Worm (Caenorhabditis elegans): ENCODE data around the gene H04D03.6.
A peak's percentile ranks its signal among the peaks of the same experiment; 100 is the strongest.

The H04D03.6 gene

ce11 chrIII:10421680-10422079 is 17.0 kb downstream of the H04D03.6 start:
- TF ChIP-seq nhr-27 (tag; optimal IDR thresholded peaks at IDR 0.05) (no peak), mcd-1 (GFP tag; IDR thresholded peaks at IDR 0.05) (0 out of 2 replicates have a peak, but pooled peaks have one; percentile 12), him-1 (tag; optimal IDR thresholded peaks at IDR 0.05) (peak; percentile 93), atf-7 (tag; optimal IDR thresholded peaks at IDR 0.05) (peak; percentile 24), F22D6.2 (tag; optimal IDR thresholded peaks at IDR 0.05) (no peak)

- peak; percentile 58; the same call in 1 of the 2 replicates for TF ChIP-seq nfyb-1 (GFP tag; IDR thresholded peaks at IDR 0.05)
- 0 out of 2 replicates have a peak, but pooled peaks have one; percentile 27 for TF ChIP-seq aptf-2 (GFP tag; conservative IDR thresholded peaks at IDR 0.05)
- peak in 1 of 3 experiments; percentile 42 for TF ChIP-seq lin-35 (GFP tag; optimal IDR thresholded peaks at IDR 0.05)
- TF ChIP-seq hrde-1 (tag; optimal IDR thresholded peaks at IDR 0.05; ENCODE audit: borderline replicate concordance) = no peak
- TF ChIP-seq B0336.3 (GFP tag; IDR thresholded peaks at IDR 0.05) = peak; percentile 51; the same call in 1 of the 2 replicates
- peak; percentile 25 for TF ChIP-seq ztf-18 (tag; optimal IDR thresholded peaks at IDR 0.05)
- TF ChIP-seq lin-54 (GFP tag; optimal IDR thresholded peaks at IDR 0.05) = peak; percentile 11
- peak; percentile 4 for TF ChIP-seq tbp1 (GFP tag; optimal IDR thresholded peaks at IDR 0.05)
- TF ChIP-seq ZK185.1 (tag; optimal IDR thresholded peaks at IDR 0.05; ENCODE audit: poor library complexity, severe bottlenecking) = peak; percentile 26
- TF ChIP-seq mcd-1 (GFP tag; IDR thresholded peaks at IDR 0.05) = peak; percentile 88
- TF ChIP-seq ceh-79 (tag; optimal IDR thresholded peaks at IDR 0.05) = no peak
- TF ChIP-seq F52B5.7 (tag; optimal IDR thresholded peaks at IDR 0.05) = peak; percentile 39
- peak; percentile 11 for TF ChIP-seq B0035.1 (tag; optimal IDR thresholded peaks at IDR 0.05)
- peak; percentile 7 for TF ChIP-seq madf-10 (tag; optimal IDR thresholded peaks at IDR 0.05)
- 0 out of 2 replicates have a peak, but pooled peaks have one; percentile 9 for TF ChIP-seq F33H1.4 (GFP tag; IDR thresholded peaks at IDR 0.05)
- no peak for TF ChIP-seq unc-130 (GFP tag; optimal IDR thresholded peaks at IDR 0.05)
- no peak for TF ChIP-seq ceh-58 (GFP tag; IDR thresholded peaks at IDR 0.05)
- peak; percentile 32; the same call in 1 of the 2 replicates for TF ChIP-seq pbrm-1 (GFP tag; IDR thresholded peaks at IDR 0.05)
- peak; percentile 48 for TF ChIP-seq athp-1 (tag; optimal IDR thresholded peaks at IDR 0.05)
- peak in 1 of 2 experiments; percentile 40 for TF ChIP-seq let-607 (tag; optimal IDR thresholded peaks at IDR 0.05)
- TF ChIP-seq Y53G8AR.9 (GFP tag; conservative IDR thresholded peaks at IDR 0.05) = 0 out of 2 replicates have a peak, but pooled peaks have one; percentile 23
- TF ChIP-seq cebp-1 (GFP tag; IDR thresholded peaks at IDR 0.05) = no peak
- peak; percentile 55 for TF ChIP-seq cebp-1 (tag; optimal IDR thresholded peaks at IDR 0.05)
- peak; percentile 19 for TF ChIP-seq nhr-90 (tag; optimal IDR thresholded peaks at IDR 0.05)
- TF ChIP-seq nhr-179 (tag; optimal IDR thresholded peaks at IDR 0.05) = no peak
- no peak for TF ChIP-seq F55B11.4 (tag; optimal IDR thresholded peaks at IDR 0.05; ENCODE audit: borderline replicate concordance, insufficient read depth)
- TF ChIP-seq nhr-80 (tag; optimal IDR thresholded peaks at IDR 0.05) = peak; percentile 28
- TF ChIP-seq attf-5 (GFP tag; optimal IDR thresholded peaks at IDR 0.05) = peak; percentile 69
- peak; percentile 20 for TF ChIP-seq lin-40 (tag; optimal IDR thresholded peaks at IDR 0.05)
- TF ChIP-seq ama-1 (optimal IDR thresholded peaks at IDR 0.05) = peak; percentile 41
- no peak for TF ChIP-seq ama-1 (GFP tag; optimal IDR thresholded peaks at IDR 0.05)
- TF ChIP-seq dox-1 (GFP tag; IDR thresholded peaks at IDR 0.05) = no peak
Measured at ce11 chrIII:10415822-10416221, 22.9 kb downstream of the H04D03.6 start, which contains the start of gene ymel-1. ymel-1 (plus strand) TSS chrIII:10416139.

- TF ChIP-seq F52B5.7 (tag; optimal IDR thresholded peaks at IDR 0.05) (no peak), gei-17 (GFP tag; optimal IDR thresholded peaks at IDR 0.05) (peak; percentile 85), ceh-58 (GFP tag; IDR thresholded peaks at IDR 0.05) (no peak), B0261.1 (tag; optimal IDR thresholded peaks at IDR 0.05) (peak; percentile 4), nhr-120 (GFP tag; IDR thresholded peaks at IDR 0.05) (no peak), rpc-1 (optimal IDR thresholded peaks at IDR 0.05) (no peak), rpc-1 (tag; optimal IDR thresholded peaks at IDR 0.05) (no peak), aptf-3 (GFP tag; IDR thresholded peaks at IDR 0.05) (no peak), attf-3 (GFP tag; conservative IDR thresholded peaks at IDR 0.05) (no peak; the same call in 1 of the 2 replicates), Y67H2A.10 (GFP tag; conservative IDR thresholded peaks at IDR 0.05) (0 out of 2 replicates have a peak, but pooled peaks have one; percentile 57), ZK185.1 (tag; optimal IDR thresholded peaks at IDR 0.05; ENCODE audit: poor library complexity, severe bottlenecking) (no peak), sptf-2 (GFP tag; optimal IDR thresholded peaks at IDR 0.05) (no peak), egl-18 (GFP tag; IDR thresholded peaks at IDR 0.05) (0 out of 2 replicates have a peak, but pooled peaks have one; percentile 53), dpff-1 (tag; optimal IDR thresholded peaks at IDR 0.05) (no peak), ceh-100 (GFP tag; IDR thresholded peaks at IDR 0.05) (peak; percentile 88)
Measured at ce11 chrIII:10407198-10407663, 31.4 kb downstream of the H04D03.6 start, which contains the start of gene hat-1. hat-1 (minus strand) TSS chrIII:10407248.

All from whole organism, young adult.